Fruit fly (Drosophila melanogaster) whole organism, embryonic: Measurements from ENCODE around the gene Pvf2.

Experiments used
- B-H2 ChIP-seq: fragments of 200-800 bp; sonication (Bioruptor generic); optimal IDR thresholded peaks from 2 replicates; lab custom pipeline; 2018; ENCODE audit warnings: missing biosample characterization, mild to moderate bottlenecking, missing genetic modification characterization
- Blimp-1 ChIP-seq: fragments of 200-800 bp; sonication (Bioruptor generic); optimal IDR thresholded peaks from 3 replicates; lab custom pipeline; 2018; ENCODE audit warnings: missing biosample characterization, missing genetic modification characterization, mild to moderate bottlenecking, moderate library complexity, missing genetic modification reagents
- CG1024 ChIP-seq: fragments of 200-800 bp; sonication (Bioruptor generic); IDR thresholded peaks from 2 replicates; pipeline ENCODE4 v1.3.6; 2022; ENCODE audit warnings: missing biosample characterization, missing genetic modification characterization
- CG10321 ChIP-seq: fragments of 200-800 bp; sonication (Bioruptor generic); IDR thresholded peaks from 2 replicates; pipeline ENCODE4 v1.3.6; 2022; ENCODE audit warnings: missing biosample characterization, missing genetic modification characterization
- CG10462 ChIP-seq: fragments of 200-800 bp; sonication (Bioruptor generic); optimal IDR thresholded peaks from 2 replicates; lab custom pipeline; 2016; ENCODE audit warnings: missing biosample characterization, missing genetic modification characterization
- CG11504 ChIP-seq: fragments of 200-800 bp; sonication (Bioruptor generic); optimal IDR thresholded peaks from 3 replicates; lab custom pipeline; 2019; ENCODE audit warnings: missing biosample characterization, mild to moderate bottlenecking, missing genetic modification characterization, moderate library complexity
- CG1233 ChIP-seq: fragments of 200-800 bp; sonication (Bioruptor generic); optimal IDR thresholded peaks from 4 replicates; lab custom pipeline; 2018; ENCODE audit warnings: missing biosample characterization, mild to moderate bottlenecking, missing genetic modification characterization
- CG14050 ChIP-seq: fragments of 200-800 bp; sonication (Bioruptor generic); IDR thresholded peaks from 3 replicates; pipeline ENCODE4 v1.3.6; 2022; ENCODE audit warnings: missing biosample characterization, missing genetic modification characterization
- CG15696 ChIP-seq: fragments of 200-800 bp; sonication (Bioruptor generic); optimal IDR thresholded peaks from 2 replicates; lab custom pipeline; 2019; ENCODE audit warnings: missing biosample characterization, mild to moderate bottlenecking, missing genetic modification characterization, moderate library complexity
- CG17328 ChIP-seq: fragments of 200-800 bp; sonication (Bioruptor generic); IDR thresholded peaks from 2 replicates; pipeline ENCODE4 v1.3.6; 2022; ENCODE audit warnings: missing biosample characterization, missing genetic modification characterization
- CG17359 ChIP-seq: fragments of 200-800 bp; sonication (Bioruptor generic); optimal IDR thresholded peaks from 3 replicates; lab custom pipeline; 2018; ENCODE audit warnings: missing biosample characterization, mild to moderate bottlenecking, missing genetic modification characterization, moderate library complexity
- CG17612 ChIP-seq: fragments of 200-800 bp; sonication (Bioruptor generic); IDR thresholded peaks from 2 replicates; pipeline ENCODE4 v1.3.6; 2022; ENCODE audit warnings: missing biosample characterization, missing genetic modification characterization
- CG18599 ChIP-seq: fragments of 200-800 bp; sonication (Bioruptor generic); optimal IDR thresholded peaks from 3 replicates; lab custom pipeline; 2017; ENCODE audit warnings: missing biosample characterization, missing genetic modification characterization, mild to moderate bottlenecking, moderate library complexity, missing genetic modification reagents
- CG18764 ChIP-seq: fragments of 200-800 bp; sonication (Bioruptor generic); optimal IDR thresholded peaks from 3 replicates; lab custom pipeline; 2016; ENCODE audit warnings: missing biosample characterization, missing genetic modification characterization
- CG2199 ChIP-seq: fragments of 200-800 bp; sonication (Bioruptor generic); IDR thresholded peaks from 3 replicates; pipeline ENCODE4 v1.3.6; 2022; ENCODE audit warnings: missing biosample characterization, missing genetic modification characterization
- CG30020 ChIP-seq: fragments of 200-800 bp; optimal IDR thresholded peaks from 2 replicates; lab custom pipeline; 2019; ENCODE audit warnings: missing biosample characterization, mild to moderate bottlenecking, missing genetic modification characterization, moderate library complexity
- CG34224 ChIP-seq: fragments of 200-800 bp; sonication (Bioruptor generic); IDR thresholded peaks from 3 replicates; pipeline ENCODE4 v1.3.6; 2022; ENCODE audit warnings: missing biosample characterization, missing genetic modification characterization; ENCODE audit not compliant: partially characterized antibody
- CG3847 ChIP-seq: fragments of 200-800 bp; sonication (Bioruptor generic); IDR thresholded peaks from 2 replicates; pipeline ENCODE4 v1.3.6; 2022; ENCODE audit warnings: missing biosample characterization, missing genetic modification characterization
- CG42726 ChIP-seq: fragments of 200-800 bp; sonication (Bioruptor generic); IDR thresholded peaks from 2 replicates; pipeline ENCODE4 v1.3.6; 2022; ENCODE audit warnings: missing biosample characterization, missing genetic modification characterization; ENCODE audit not compliant: partially characterized antibody
- CG7928 ChIP-seq: fragments of 200-800 bp; sonication (Bioruptor generic); optimal IDR thresholded peaks from 2 replicates; lab custom pipeline; 2017; ENCODE audit warnings: missing biosample characterization, mild to moderate bottlenecking, missing genetic modification characterization
- CG8924 ChIP-seq: fragments of 200-800 bp; optimal IDR thresholded peaks from 3 replicates; lab custom pipeline; 2019; ENCODE audit warnings: missing biosample characterization, mild to moderate bottlenecking, missing genetic modification characterization, moderate library complexity
- CG9727 ChIP-seq: fragments of 200-800 bp; sonication (Bioruptor generic); optimal IDR thresholded peaks from 3 replicates; lab custom pipeline; 2017; ENCODE audit warnings: missing biosample characterization, mild to moderate bottlenecking, missing genetic modification characterization
- Camta ChIP-seq: fragments of 200-800 bp; sonication (Bioruptor generic); optimal IDR thresholded peaks from 2 replicates; lab custom pipeline; 2016; ENCODE audit warnings: missing biosample characterization, missing genetic modification characterization
- CrebB ChIP-seq: fragments of 200-800 bp; sonication (Bioruptor generic); optimal IDR thresholded peaks from 3 replicates; lab custom pipeline; 2018; ENCODE audit warnings: missing biosample characterization, mild to moderate bottlenecking, missing genetic modification characterization
- Dfd ChIP-seq, 2 experiments: fragments of >200 bp; optimal IDR thresholded peaks; 2 replicates each; lab custom pipeline; 2017; ENCODE audit warnings: missing biosample characterization in 2 of 2, missing genetic modification characterization in 2 of 2
- Ets97D ChIP-seq: fragments of 200-800 bp; sonication (Bioruptor generic); optimal IDR thresholded peaks from 3 replicates; lab custom pipeline; 2016; ENCODE audit warnings: missing biosample characterization, missing genetic modification characterization
- Fer2 ChIP-seq: fragments of 200-800 bp; sonication (Bioruptor generic); optimal IDR thresholded peaks from 2 replicates; lab custom pipeline; 2018; ENCODE audit warnings: missing biosample characterization, mild to moderate bottlenecking, missing genetic modification characterization, moderate library complexity
- Gsc ChIP-seq: fragments of 200-800 bp; sonication (Bioruptor generic); IDR thresholded peaks from 2 replicates; pipeline ENCODE4 v1.3.6; 2022; ENCODE audit warnings: missing biosample characterization, missing genetic modification characterization
- Hand ChIP-seq: fragments of 200-800 bp; sonication (Bioruptor generic); optimal IDR thresholded peaks from 2 replicates; lab custom pipeline; 2017; ENCODE audit warnings: mild to moderate bottlenecking, missing biosample characterization, missing genetic modification reagents, missing genetic modification characterization
- Hr3 ChIP-seq: fragments of 200-800 bp; sonication (Bioruptor generic); optimal IDR thresholded peaks from 3 replicates; lab custom pipeline; 2016; ENCODE audit warnings: missing biosample characterization, missing genetic modification characterization
- Hr51 ChIP-seq, 2 experiments: fragments of 200-800 bp; sonication (Bioruptor generic); optimal IDR thresholded peaks; 2 replicates in 1 of 2; 3 replicates in 1 of 2; lab custom pipeline; 2016 to 2018; ENCODE audit warnings: missing biosample characterization in 2 of 2, missing genetic modification characterization in 2 of 2, mild to moderate bottlenecking in 1 of 2, moderate library complexity in 1 of 2
- MTF-1 ChIP-seq: fragments of 200-800 bp; sonication (Bioruptor generic); optimal IDR thresholded peaks from 2 replicates; lab custom pipeline; 2018; ENCODE audit warnings: missing biosample characterization, mild to moderate bottlenecking, missing genetic modification characterization, borderline replicate concordance
- Nf-YB ChIP-seq: fragments of 200-800 bp; sonication (Bioruptor generic); optimal IDR thresholded peaks from 3 replicates; lab custom pipeline; 2019; ENCODE audit warnings: missing biosample characterization, mild to moderate bottlenecking, missing genetic modification characterization, moderate library complexity
- Pdp1 ChIP-seq, 2 experiments: fragments of 200-800 bp; sonication (Bioruptor generic); optimal IDR thresholded peaks; 3 replicates each; lab custom pipeline; 2016; ENCODE audit warnings: missing biosample characterization in 2 of 2, missing genetic modification characterization in 2 of 2, mild to moderate bottlenecking in 1 of 2, moderate library complexity in 1 of 2
- Ptx1 ChIP-seq: fragments of 200-800 bp; sonication (Bioruptor generic); IDR thresholded peaks from 2 replicates; pipeline ENCODE4 v1.3.6; 2022; ENCODE audit warnings: missing biosample characterization, missing genetic modification characterization
- Rx ChIP-seq: fragments of 200-800 bp; sonication (Bioruptor generic); IDR thresholded peaks from 2 replicates; pipeline ENCODE4 v1.3.6; 2022; ENCODE audit warnings: missing biosample characterization, missing genetic modification characterization
- Sox102F ChIP-seq: fragments of 200-800 bp; sonication (Bioruptor generic); optimal IDR thresholded peaks from 2 replicates; lab custom pipeline; 2018; ENCODE audit warnings: missing biosample characterization, mild to moderate bottlenecking, missing genetic modification characterization, moderate library complexity
- bsh ChIP-seq, 2 experiments: fragments of 200-800 bp; sonication (Bioruptor generic); optimal IDR thresholded peaks; 2 replicates each; lab custom pipeline; 2017 to 2018; ENCODE audit warnings: mild to moderate bottlenecking in 2 of 2, missing biosample characterization in 2 of 2, missing genetic modification characterization in 2 of 2, moderate library complexity in 1 of 2
- chm ChIP-seq: fragments of 200-800 bp; sonication (Bioruptor generic); IDR thresholded peaks from 2 replicates; pipeline ENCODE4 v1.3.6; 2022; ENCODE audit warnings: missing biosample characterization, missing genetic modification characterization
- emc ChIP-seq: fragments of 200-800 bp; sonication (Bioruptor generic); optimal IDR thresholded peaks from 2 replicates; lab custom pipeline; 2016; ENCODE audit warnings: missing biosample characterization, missing genetic modification characterization
- jumu ChIP-seq: fragments of 200-800 bp; sonication (Bioruptor generic); optimal IDR thresholded peaks from 3 replicates; lab custom pipeline; 2016; ENCODE audit warnings: missing biosample characterization, missing genetic modification characterization
- klu ChIP-seq: fragments of 200-800 bp; sonication (Bioruptor generic); IDR thresholded peaks from 2 replicates; pipeline ENCODE4 v1.3.6; 2022; ENCODE audit warnings: missing biosample characterization, missing genetic modification characterization
- nom ChIP-seq: fragments of 200-800 bp; sonication (Bioruptor generic); optimal IDR thresholded peaks from 2 replicates; lab custom pipeline; 2017; ENCODE audit warnings: missing biosample characterization, missing genetic modification characterization, mild to moderate bottlenecking, moderate library complexity, missing genetic modification reagents
- pb ChIP-seq: fragments of 200-800 bp; sonication (Bioruptor generic); optimal IDR thresholded peaks from 3 replicates; lab custom pipeline; 2016; ENCODE audit warnings: missing biosample characterization, missing genetic modification characterization
- sc ChIP-seq, 3 experiments: fragments of >200 bp in 2 of 3; fragments of 200-800 bp in 1 of 3; sonication (Bioruptor generic) in 1 of 3; optimal IDR thresholded peaks; 2 replicates in 2 of 3; 3 replicates in 1 of 3; lab custom pipeline; 2017; ENCODE audit warnings: mild to moderate bottlenecking in 1 of 3, missing biosample characterization in 1 of 3, missing genetic modification characterization in 1 of 3, missing genetic modification reagents in 1 of 3
- so ChIP-seq: fragments of 200-800 bp; sonication (Bioruptor generic); IDR thresholded peaks from 3 replicates; pipeline ENCODE4 v1.3.6; 2022; ENCODE audit warnings: missing biosample characterization, missing genetic modification characterization
- tin ChIP-seq: fragments of 200-800 bp; sonication (Bioruptor generic); optimal IDR thresholded peaks from 3 replicates; lab custom pipeline; 2016; ENCODE audit warnings: missing biosample characterization, missing genetic modification characterization
- yki ChIP-seq: fragments of >200 bp; optimal IDR thresholded peaks from 3 replicates; lab custom pipeline; 2018
- zen2 ChIP-seq: fragments of 200-800 bp; sonication (Bioruptor generic); IDR thresholded peaks from 3 replicates; pipeline ENCODE4 v1.3.6; 2022; ENCODE audit warnings: missing biosample characterization, missing genetic modification characterization; ENCODE audit not compliant: partially characterized antibody

Gene Pvf2

dm6 chr2L:7023614-7024259 lies 60.7 kb downstream of the Pvf2 start, which contains the start of gene Gart (continued):
- no peak for TF ChIP-seq Blimp-1
- TF ChIP-seq CG17612: no peak
- TF ChIP-seq Hr51 (GFP tag; optimal IDR thresholded peaks at IDR 0.05; lab: Kevin White, UChicago): peak in 1 of 2 experiments; percentile 43
- peak; percentile 42 for TF ChIP-seq chm
- TF ChIP-seq pb (GFP tag; lab: Kevin White, UChicago): peak; percentile 28
- TF ChIP-seq B-H2 (GFP tag; lab: Kevin White, UChicago): peak; percentile 44
- no peak for TF ChIP-seq klu (GFP tag; lab: Robert Waterston, UW)
- TF ChIP-seq CG9727: peak; percentile 72
- TF ChIP-seq Fer2 (tag; lab: Kevin White, UChicago): no peak
- no peak for TF ChIP-seq CG18764 (GFP tag; lab: Kevin White, UChicago)
- TF ChIP-seq CG34224 (GFP tag; lab: Robert Waterston, UW): no peak; the same call in 2 of the 3 replicates
- TF ChIP-seq CG17359 (tag; lab: Kevin White, UChicago): peak; percentile 16
- no peak for TF ChIP-seq CG2199
- peak; percentile 63 for TF ChIP-seq CG17328 (GFP tag; lab: Robert Waterston, UW)
- TF ChIP-seq Hr3 (GFP tag; lab: Kevin White, UChicago): peak; percentile 55
- no peak for TF ChIP-seq Rx (GFP tag; lab: Robert Waterston, UW)
- TF ChIP-seq emc: no peak
- peak; percentile 22 for TF ChIP-seq Camta (GFP tag; lab: Kevin White, UChicago)
- peak; percentile 52; the same call in 1 of the 3 replicates for TF ChIP-seq CG14050
- TF ChIP-seq CG1233 (GFP tag; lab: Kevin White, UChicago): no peak
- TF ChIP-seq CG11504 (tag; lab: Kevin White, UChicago): no peak
- no peak for TF ChIP-seq CG30020
- TF ChIP-seq so (GFP tag; lab: Robert Waterston, UW): 0 out of 3 replicates have a peak, but pooled peaks have one; percentile 18
- peak; percentile 62 for TF ChIP-seq tin (GFP tag; lab: Kevin White, UChicago)
- TF ChIP-seq CG10462 (GFP tag; lab: Kevin White, UChicago): peak; percentile 50
- TF ChIP-seq yki (lab: Kevin White, UChicago): no peak
- TF ChIP-seq CrebB: peak; percentile 59
- no peak for TF ChIP-seq Dfd (GFP tag; optimal IDR thresholded peaks at IDR 0.05; lab: Kevin White, UChicago)
- no peak for TF ChIP-seq CG15696 (tag; lab: Kevin White, UChicago)
- no peak for TF ChIP-seq Sox102F (GFP tag; lab: Kevin White, UChicago)
- TF ChIP-seq CG1024 (GFP tag; lab: Robert Waterston, UW): peak; percentile 70
- TF ChIP-seq Pdp1 (GFP tag; optimal IDR thresholded peaks at IDR 0.05; lab: Kevin White, UChicago): peak; percentile 52 to 62
- peak; percentile 65 for TF ChIP-seq Nf-YB (GFP tag; lab: Kevin White, UChicago)
- peak; percentile 80 for TF ChIP-seq CG8924 (tag; lab: Kevin White, UChicago)
- TF ChIP-seq CG7928 (GFP tag; lab: Kevin White, UChicago): peak; percentile 13
- no peak for TF ChIP-seq CG42726
- no peak for TF ChIP-seq CG18599 (GFP tag; lab: Kevin White, UChicago)
- peak; percentile 62 for TF ChIP-seq CG3847 (GFP tag; lab: Robert Waterston, UW)
- TF ChIP-seq MTF-1 (GFP tag; lab: Kevin White, UChicago): no peak
- no peak for TF ChIP-seq CG10321 (GFP tag; lab: Robert Waterston, UW)
- peak; percentile 18 for TF ChIP-seq Ets97D (GFP tag; lab: Kevin White, UChicago)
- no peak for TF ChIP-seq nom
- no peak for TF ChIP-seq Gsc (GFP tag; lab: Robert Waterston, UW)
- no peak for TF ChIP-seq zen2 (GFP tag; lab: Robert Waterston, UW)
- TF ChIP-seq Ptx1 (GFP tag; lab: Robert Waterston, UW): peak; percentile 74
- TF ChIP-seq sc (optimal IDR thresholded peaks at IDR 0.05; lab: Kevin White, UChicago): no peak
- peak; percentile 67 for TF ChIP-seq sc (GFP tag; optimal IDR thresholded peaks at IDR 0.05; lab: Kevin White, UChicago)
- peak; percentile 58 for TF ChIP-seq jumu (GFP tag; lab: Kevin White, UChicago)
- TF ChIP-seq bsh (GFP tag; optimal IDR thresholded peaks at IDR 0.05; lab: Kevin White, UChicago): peak in 1 of 2 experiments; percentile 82
- TF ChIP-seq Hand: peak; percentile 59
